Worm (Caenorhabditis elegans) whole organism, L1 larva: ENCODE data around the gene F13C5.1.

ENCODE experiments used
- egl-13 ChIP-seq: sonication (generic microtip); optimal IDR thresholded peaks from 2 replicates; lab custom pipeline; 2016; ENCODE audit warnings: missing genotype, missing genetic modification reagents, missing genetic modification characterization, missing compliant biosample characterization
- snpc-4 ChIP-seq: fragments of 150-350 bp; optimal IDR thresholded peaks from 2 replicates; lab custom pipeline; 2014; ENCODE audit warnings: missing biosample characterization, missing genetic modification characterization

DNA sequence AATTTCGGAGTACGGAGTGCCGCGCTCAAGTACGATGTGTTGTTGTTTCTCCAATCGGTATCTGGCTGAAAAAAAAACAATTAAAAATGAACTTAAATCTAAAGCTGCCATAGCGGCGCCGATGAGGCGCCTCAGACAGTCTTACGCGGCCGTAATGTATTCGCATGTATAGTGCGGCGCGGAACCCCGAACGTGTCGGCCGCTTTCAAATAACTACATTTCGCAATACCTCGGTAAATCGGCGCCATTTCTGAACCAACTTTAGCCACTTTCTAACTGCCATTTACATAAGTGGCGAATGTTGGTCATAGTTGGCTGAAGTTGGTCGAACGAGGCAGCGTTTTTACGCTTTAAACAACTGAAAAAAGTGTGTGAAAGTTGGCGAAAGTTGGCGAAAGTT is 10.8 kb downstream of the F13C5.1 start:
- no peak for TF ChIP-seq egl-13 (tag; lab: Kevin White, UChicago)
- peak; percentile 58 for TF ChIP-seq snpc-4 (tag; lab: Kevin White, UChicago)
